Fruit fly (Drosophila melanogaster) whole organism, embryonic: Measurements from ENCODE around the gene Gclc.

Experiments
- CG11247 ChIP-seq: fragments of 200-800 bp; sonication (Bioruptor generic); IDR thresholded peaks from 2 replicates; pipeline ENCODE4 v1.3.6; 2022; ENCODE audit warnings: missing biosample characterization, missing genetic modification characterization
- CG12659 ChIP-seq: fragments of 200-800 bp; sonication (Bioruptor generic); optimal IDR thresholded peaks from 3 replicates; lab custom pipeline; 2017; ENCODE audit warnings: mild to moderate bottlenecking, missing biosample characterization, missing genetic modification reagents, missing genetic modification characterization
- CG1832 ChIP-seq: fragments of 200-800 bp; sonication (Bioruptor generic); optimal IDR thresholded peaks from 2 replicates; lab custom pipeline; 2017; ENCODE audit warnings: missing biosample characterization, mild to moderate bottlenecking, missing genetic modification characterization, inconsistent platforms
- CG2199 ChIP-seq: fragments of 200-800 bp; sonication (Bioruptor generic); IDR thresholded peaks from 3 replicates; pipeline ENCODE4 v1.3.6; 2022; ENCODE audit warnings: missing biosample characterization, missing genetic modification characterization
- CG7928 ChIP-seq: fragments of 200-800 bp; sonication (Bioruptor generic); optimal IDR thresholded peaks from 2 replicates; lab custom pipeline; 2017; ENCODE audit warnings: missing biosample characterization, mild to moderate bottlenecking, missing genetic modification characterization
- Meics ChIP-seq: fragments of 200-800 bp; sonication (Bioruptor generic); optimal IDR thresholded peaks from 2 replicates; lab custom pipeline; 2017; ENCODE audit warnings: missing biosample characterization, mild to moderate bottlenecking, missing genetic modification characterization
- NC2α ChIP-seq: fragments of 200-800 bp; sonication (Bioruptor generic); optimal IDR thresholded peaks from 2 replicates; lab custom pipeline; 2016; ENCODE audit warnings: missing biosample characterization, missing genetic modification characterization
- ci ChIP-seq: fragments of 200-800 bp; sonication (Bioruptor generic); IDR thresholded peaks from 3 replicates; pipeline ENCODE4 v1.3.6; 2022; ENCODE audit warnings: missing biosample characterization, missing genetic modification characterization

DNA sequence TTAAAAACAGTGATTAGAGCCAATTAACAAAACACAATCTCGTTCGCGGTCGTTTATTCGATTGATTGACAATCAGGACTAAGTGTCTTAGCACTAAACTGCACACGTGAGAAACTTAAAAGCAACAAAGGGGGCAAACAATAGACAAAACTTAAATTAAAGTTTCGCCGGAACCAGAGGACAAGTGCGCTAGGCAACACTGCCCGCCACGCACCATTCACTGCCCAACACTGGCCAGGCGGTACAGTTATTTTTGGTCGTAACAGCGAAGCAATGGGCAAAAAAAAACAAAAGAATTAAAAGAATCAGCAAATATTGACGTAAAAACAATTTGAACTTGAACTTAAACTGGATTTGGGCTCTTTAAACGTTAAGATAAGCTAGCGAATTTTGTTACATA, 21.3 kb upstream of the Gclc start:
- no peak for TF ChIP-seq CG2199
- no peak for TF ChIP-seq CG1832 (GFP tag; lab: Kevin White, UChicago)
- TF ChIP-seq CG7928 (GFP tag; lab: Kevin White, UChicago) = no peak
- no peak for TF ChIP-seq CG11247
- TF ChIP-seq Meics (GFP tag; lab: Kevin White, UChicago) = no peak
- TF ChIP-seq ci = no peak
- TF ChIP-seq CG12659 (GFP tag; lab: Kevin White, UChicago) = no peak
- no peak for TF ChIP-seq NC2α (GFP tag; lab: Kevin White, UChicago)
